Worm (Caenorhabditis elegans): Measurements from ENCODE around the gene tps-1.
A peak's percentile ranks its signal among the peaks of the same experiment; 100 is the strongest.

ce11 chrX:17479694-17480574 is 5.6 kb upstream of the tps-1 start:
- TF ChIP-seq dao-5 (tag; optimal IDR thresholded peaks at IDR 0.05) (no peak), him-1 (tag; optimal IDR thresholded peaks at IDR 0.05) (peak; percentile 96)

Measured in whole organism, L4/young adult.